Worm (Caenorhabditis elegans) whole organism, early embryonic: ENCODE data around the gene C25F9.4.

Source experiments
- F13C5.2 ChIP-seq: sonication (generic microtip); optimal IDR thresholded peaks from 2 replicates; lab custom pipeline; 2017; ENCODE audit warnings: mild to moderate bottlenecking, missing genetic modification characterization, inconsistent platforms, missing compliant biosample characterization
- aly-1 ChIP-seq: sonication (generic microtip); optimal IDR thresholded peaks from 2 replicates; lab custom pipeline; 2016; ENCODE audit warnings: missing genetic modification characterization, missing compliant biosample characterization
- ama-1 ChIP-seq: fragments of 150-350 bp; optimal IDR thresholded peaks from 2 replicates; lab custom pipeline; 2014
- ceh-13 ChIP-seq: fragments of 200-800 bp; sonication (Bioruptor generic); optimal IDR thresholded peaks from 2 replicates; lab custom pipeline; 2018; ENCODE audit warnings: mild to moderate bottlenecking, missing genetic modification characterization, missing compliant biosample characterization
- ceh-36 ChIP-seq: sonication (generic microtip); optimal IDR thresholded peaks from 2 replicates; lab custom pipeline; 2016; ENCODE audit warnings: missing genetic modification characterization, inconsistent platforms, missing compliant biosample characterization
- flt-1 ChIP-seq: fragments of 200-800 bp; sonication (Bioruptor generic); IDR thresholded peaks from 2 replicates; pipeline ENCODE4 v1.3.6; 2022; ENCODE audit warnings: missing genetic modification characterization, missing compliant biosample characterization
- hmbx-1 ChIP-seq: sonication (generic microtip); optimal IDR thresholded peaks from 2 replicates; lab custom pipeline; 2016; ENCODE audit warnings: mild to moderate bottlenecking, missing genetic modification characterization, missing compliant biosample characterization
- hnd-1 ChIP-seq: sonication (generic microtip); optimal IDR thresholded peaks from 2 replicates; lab custom pipeline; 2016; ENCODE audit warnings: missing genetic modification characterization, missing compliant biosample characterization
- pes-1 ChIP-seq: fragments of 200-800 bp; sonication (Bioruptor generic); IDR thresholded peaks from 2 replicates; pipeline ENCODE4 v1.3.6; 2022; ENCODE audit warnings: missing genetic modification reagents, missing genetic modification characterization, missing compliant biosample characterization
- scrt-1 ChIP-seq: fragments of 200-800 bp; sonication (Bioruptor generic); IDR thresholded peaks from 2 replicates; pipeline ENCODE4 v1.3.6; 2022; ENCODE audit warnings: missing genetic modification characterization, missing compliant biosample characterization
- tbx-11 ChIP-seq: fragments of 200-800 bp; sonication (Bioruptor generic); IDR thresholded peaks from 2 replicates; pipeline ENCODE4 v1.3.6; 2022; ENCODE audit warnings: missing genetic modification characterization, missing compliant biosample characterization
- tbx-37 ChIP-seq: fragments of 200-800 bp; sonication (Bioruptor generic); conservative IDR thresholded peaks from 2 replicates; pipeline ENCODE4 v1.3.6; 2022; ENCODE audit warnings: missing genetic modification reagents, missing genetic modification characterization, missing compliant biosample characterization
- tra-4 ChIP-seq: sonication (generic microtip); optimal IDR thresholded peaks from 2 replicates; lab custom pipeline; 2017; ENCODE audit warnings: missing genetic modification characterization, missing compliant biosample characterization

ce11 chrV:19431036-19431435 lies 14.7 kb upstream of the C25F9.4 start, which contains the start of gene srw-85:
- TF ChIP-seq hnd-1 = no peak
- no peak for TF ChIP-seq ama-1 (lab: Kevin White, UChicago)
- no peak for TF ChIP-seq F13C5.2 (tag; lab: Kevin White, UChicago)
- TF ChIP-seq pes-1 (GFP tag; lab: Robert Waterston, UW) = no peak
- no peak for TF ChIP-seq ceh-36
- TF ChIP-seq scrt-1 = no peak
- no peak for TF ChIP-seq tra-4 (tag; lab: Kevin White, UChicago)
- TF ChIP-seq ceh-13 (GFP tag; lab: Kevin White, UChicago) = no peak
- no peak for TF ChIP-seq aly-1 (tag; lab: Kevin White, UChicago)
- TF ChIP-seq flt-1 (GFP tag; lab: Robert Waterston, UW) = no peak
- TF ChIP-seq tbx-11 (GFP tag; lab: Robert Waterston, UW) = no peak
- TF ChIP-seq tbx-37 (GFP tag; lab: Robert Waterston, UW) = no peak
- TF ChIP-seq hmbx-1 = no peak
